Worm (Caenorhabditis elegans) whole organism, L2 larva: Measurements from ENCODE around the gene C11D2.3.

ENCODE experiments used
- C34F6.9 ChIP-seq: fragments of 150-350 bp; optimal IDR thresholded peaks from 2 replicates; lab custom pipeline; 2014; ENCODE audit warnings: missing biosample characterization, missing genetic modification characterization
- F13H6.1 ChIP-seq: sonication (generic microtip); optimal IDR thresholded peaks from 2 replicates; lab custom pipeline; 2016; ENCODE audit warnings: missing genetic modification characterization, missing compliant biosample characterization
- Y55F3AM.14 ChIP-seq: fragments of 200-800 bp; sonication (Bioruptor generic); optimal IDR thresholded peaks from 2 replicates; lab custom pipeline; 2018; ENCODE audit warnings: mild to moderate bottlenecking, missing genetic modification characterization, missing compliant biosample characterization
- ama-1 ChIP-seq: fragments of 150-350 bp; optimal IDR thresholded peaks from 2 replicates; lab custom pipeline; 2018; ENCODE audit warnings: inconsistent platforms
- blmp-1 ChIP-seq: sonication (generic microtip); optimal IDR thresholded peaks from 2 replicates; lab custom pipeline; 2017; ENCODE audit warnings: missing genetic modification characterization, mild to moderate bottlenecking, missing compliant biosample characterization, antibody characterized with exemption, moderate library complexity; ENCODE audit not compliant: insufficient read depth
- ceh-16 ChIP-seq: fragments of 150-350 bp; optimal IDR thresholded peaks from 2 replicates; lab custom pipeline; 2014; ENCODE audit warnings: missing biosample characterization, missing genetic modification characterization
- ceh-82 ChIP-seq: fragments of 150-350 bp; optimal IDR thresholded peaks from 2 replicates; lab custom pipeline; 2014; ENCODE audit warnings: missing biosample characterization, missing genetic modification characterization
- crh-2 ChIP-seq: sonication (generic microtip); optimal IDR thresholded peaks from 2 replicates; lab custom pipeline; 2017; ENCODE audit warnings: missing biosample characterization, missing genetic modification characterization
- dmd-4 ChIP-seq: sonication (generic microtip); optimal IDR thresholded peaks from 2 replicates; lab custom pipeline; 2017; ENCODE audit warnings: missing biosample characterization, missing genetic modification characterization
- elt-1 ChIP-seq: fragments of 150-350 bp; optimal IDR thresholded peaks from 2 replicates; lab custom pipeline; 2014; ENCODE audit warnings: missing biosample characterization, missing genetic modification characterization
- elt-3 ChIP-seq: sonication (generic microtip); optimal IDR thresholded peaks from 2 replicates; lab custom pipeline; 2017; ENCODE audit warnings: missing biosample characterization, missing genetic modification characterization
- fos-1 ChIP-seq: fragments of 150-350 bp; optimal IDR thresholded peaks from 2 replicates; lab custom pipeline; 2014; ENCODE audit warnings: missing biosample characterization, missing genetic modification characterization
- gmeb-1 ChIP-seq: fragments of 150-350 bp; optimal IDR thresholded peaks from 2 replicates; lab custom pipeline; 2014; ENCODE audit warnings: missing biosample characterization, missing genetic modification characterization
- lin-11 ChIP-seq: fragments of 150-350 bp; sonication (generic microtip); optimal IDR thresholded peaks from 2 replicates; lab custom pipeline; 2014; ENCODE audit warnings: missing biosample characterization, missing genetic modification characterization, inconsistent platforms, mixed read lengths
- lin-13 ChIP-seq: fragments of 150-350 bp; optimal IDR thresholded peaks from 2 replicates; lab custom pipeline; 2014; ENCODE audit warnings: missing biosample characterization, missing genetic modification reagents, missing genetic modification characterization
- lsy-2 ChIP-seq, 2 experiments: fragments of 150-350 bp in 1 of 2; sonication (generic microtip) in 1 of 2; optimal IDR thresholded peaks; 2 replicates each; lab custom pipeline; 2014 to 2017; ENCODE audit warnings: missing biosample characterization in 2 of 2, missing genetic modification characterization in 2 of 2
- mbf-1 ChIP-seq: sonication (generic microtip); optimal IDR thresholded peaks from 2 replicates; lab custom pipeline; 2017; ENCODE audit warnings: missing biosample characterization, missing genetic modification characterization
- nhr-11 ChIP-seq: fragments of 150-350 bp; optimal IDR thresholded peaks from 2 replicates; lab custom pipeline; 2014; ENCODE audit warnings: missing biosample characterization, missing genetic modification characterization
- nhr-12 ChIP-seq: fragments of 150-350 bp; optimal IDR thresholded peaks from 2 replicates; lab custom pipeline; 2014; ENCODE audit warnings: missing biosample characterization, missing genetic modification characterization
- nhr-129 ChIP-seq: fragments of 150-350 bp; optimal IDR thresholded peaks from 2 replicates; lab custom pipeline; 2014; ENCODE audit warnings: missing biosample characterization, missing genetic modification characterization
- nhr-23 ChIP-seq: fragments of 150-350 bp; optimal IDR thresholded peaks from 2 replicates; lab custom pipeline; 2014; ENCODE audit warnings: missing biosample characterization, missing genetic modification reagents, missing genetic modification characterization
- nhr-237 ChIP-seq: fragments of 150-350 bp; optimal IDR thresholded peaks from 2 replicates; lab custom pipeline; 2014; ENCODE audit warnings: missing biosample characterization, missing genetic modification characterization
- nhr-25 ChIP-seq: fragments of 150-350 bp; sonication (generic microtip); optimal IDR thresholded peaks from 3 replicates; lab custom pipeline; 2014; ENCODE audit warnings: missing biosample characterization, missing genetic modification characterization
- nhr-6 ChIP-seq: fragments of 150-350 bp; optimal IDR thresholded peaks from 2 replicates; lab custom pipeline; 2014; ENCODE audit warnings: missing biosample characterization, missing genetic modification characterization
- nhr-77 ChIP-seq: fragments of 150-350 bp; optimal IDR thresholded peaks from 2 replicates; lab custom pipeline; 2014; ENCODE audit warnings: missing biosample characterization, missing genetic modification characterization
- sem-4 ChIP-seq: fragments of 150-350 bp; optimal IDR thresholded peaks from 2 replicates; lab custom pipeline; 2014; ENCODE audit warnings: missing biosample characterization, missing genetic modification reagents, missing genetic modification characterization
- sma-3 ChIP-seq: sonication (generic microtip); optimal IDR thresholded peaks from 2 replicates; lab custom pipeline; 2016; ENCODE audit warnings: missing genetic modification reagents, missing genetic modification characterization, missing compliant biosample characterization
- sma-9 ChIP-seq, 2 experiments: fragments of 150-350 bp in 1 of 2; sonication (generic microtip) in 1 of 2; optimal IDR thresholded peaks; 2 replicates each; lab custom pipeline; 2014 to 2016; ENCODE audit warnings: missing genetic modification characterization in 2 of 2, mild to moderate bottlenecking in 1 of 2, missing biosample characterization in 1 of 2, missing compliant biosample characterization in 1 of 2, missing genetic modification reagents in 1 of 2, moderate library complexity in 1 of 2
- unc-55 ChIP-seq: fragments of 150-350 bp; sonication (generic microtip); optimal IDR thresholded peaks from 3 replicates; lab custom pipeline; 2014; ENCODE audit warnings: missing biosample characterization, missing genetic modification reagents, missing genetic modification characterization
- zag-1 ChIP-seq: fragments of 150-350 bp; optimal IDR thresholded peaks from 2 replicates; lab custom pipeline; 2014; ENCODE audit warnings: missing biosample characterization, missing genetic modification characterization
- ztf-11 ChIP-seq: sonication (generic microtip); optimal IDR thresholded peaks from 2 replicates; lab custom pipeline; 2017; ENCODE audit warnings: missing biosample characterization, missing genetic modification characterization
- ztf-4 ChIP-seq: fragments of 150-350 bp; optimal IDR thresholded peaks from 2 replicates; lab custom pipeline; 2014; ENCODE audit warnings: missing biosample characterization, missing genetic modification characterization

Gene C11D2.3

ce11 chrIV:6135592-6135991 is 16.0 kb upstream of the C11D2.3 start:
- no peak for TF ChIP-seq nhr-23
- TF ChIP-seq dmd-4 (tag; lab: Kevin White, UChicago), result no peak

ce11 chrIV:6140700-6141099 is 10.9 kb upstream of the C11D2.3 start:
- TF ChIP-seq C34F6.9 (tag; lab: Kevin White, UChicago), result no peak
- TF ChIP-seq, all 48 proteins: peak for 0

ce11 chrIV:6145984-6146383 is 5.6 kb upstream of the C11D2.3 start:
- TF ChIP-seq blmp-1 (tag; lab: Kevin White, UChicago) (no peak), lin-11 (tag; lab: Kevin White, UChicago) (no peak), Y55F3AM.14 (GFP tag; lab: Kevin White, UChicago) (no peak), mbf-1 (tag; lab: Kevin White, UChicago) (no peak), sem-4 (tag; lab: Kevin White, UChicago) (no peak), elt-3 (tag; lab: Kevin White, UChicago) (no peak), nhr-11 (tag; lab: Kevin White, UChicago) (no peak)

ce11 chrIV:6149359-6149758 is 2.3 kb upstream of the C11D2.3 start:
- TF ChIP-seq sem-4 (tag; lab: Kevin White, UChicago) (no peak), zag-1 (tag; lab: Kevin White, UChicago) (no peak), dmd-4 (tag; lab: Kevin White, UChicago) (no peak), crh-2 (tag; lab: Kevin White, UChicago) (no peak), Y55F3AM.14 (GFP tag; lab: Kevin White, UChicago) (no peak)

- TF ChIP-seq fos-1 (no peak), ztf-4 (no peak), sma-3 (GFP tag; lab: Kevin White, UChicago) (no peak)
These were observed 3.7 kb downstream of the C11D2.3 start, which contains the start of gene C11D2.7 for ce11 chrIV:6155296-6155695. C11D2.7 (minus strand) TSS chrIV:6155396.

ce11 chrIV:6156833-6157232 is 5.2 kb downstream of the C11D2.3 start, which contains the start of gene C11D2.4:
C11D2.4 (minus strand) TSS chrIV:6156960.
- no peak for TF ChIP-seq mbf-1 (tag; lab: Kevin White, UChicago)
- TF ChIP-seq ztf-11 (tag; lab: Kevin White, UChicago), result no peak
- peak; percentile 26 for TF ChIP-seq sma-9 (GFP tag; optimal IDR thresholded peaks at IDR 0.05; lab: Kevin White, UChicago)
- TF ChIP-seq sma-9 (tag; optimal IDR thresholded peaks at IDR 0.05; lab: Kevin White, UChicago), result no peak
- no peak for TF ChIP-seq ama-1
- peak; percentile 13 to 72 for TF ChIP-seq lsy-2 (tag; optimal IDR thresholded peaks at IDR 0.05; lab: Kevin White, UChicago)
- peak; percentile 46 for TF ChIP-seq sma-3 (GFP tag; lab: Kevin White, UChicago)
- TF ChIP-seq ceh-16 (tag; lab: Kevin White, UChicago), result no peak
- TF ChIP-seq nhr-6 (tag; lab: Kevin White, UChicago), result no peak
- TF ChIP-seq nhr-129 (tag; lab: Kevin White, UChicago), result no peak
- peak; percentile 2 for TF ChIP-seq F13H6.1 (tag; lab: Kevin White, UChicago)
- TF ChIP-seq nhr-25, result no peak
- no peak for TF ChIP-seq nhr-23
- no peak for TF ChIP-seq nhr-77 (tag; lab: Kevin White, UChicago)
- peak; percentile 24 for TF ChIP-seq ztf-4
- no peak for TF ChIP-seq ceh-82
- TF ChIP-seq unc-55 (GFP tag; lab: Kevin White, UChicago), result peak; percentile 59
- peak; percentile 44 for TF ChIP-seq crh-2 (tag; lab: Kevin White, UChicago)
- peak; percentile 66 for TF ChIP-seq C34F6.9 (tag; lab: Kevin White, UChicago)
- TF ChIP-seq elt-1 (tag; lab: Kevin White, UChicago), result no peak
- TF ChIP-seq nhr-12 (tag; lab: Kevin White, UChicago), result no peak
- TF ChIP-seq lin-13 (GFP tag; lab: Kevin White, UChicago), result peak; percentile 50
- no peak for TF ChIP-seq nhr-237 (tag; lab: Kevin White, UChicago)
- peak; percentile 67 for TF ChIP-seq gmeb-1 (tag; lab: Kevin White, UChicago)
